Worm (Caenorhabditis elegans): ENCODE data around the gene F22H10.2.

ce11 chrX:16667515-16667914 is 11.8 kb upstream of the F22H10.2 start:
- TF ChIP-seq athp-1 (tag; optimal IDR thresholded peaks at IDR 0.05) (no peak), Y53G8AR.9 (GFP tag; conservative IDR thresholded peaks at IDR 0.05) (no peak), lin-54 (GFP tag; optimal IDR thresholded peaks at IDR 0.05) (no peak)
